Fruit fly (Drosophila melanogaster): ENCODE measurements around the gene Setd3.

dm6 chrX:6994473-6995179 lies 26.1 kb upstream of the Setd3 start:
- TF ChIP-seq CG8478 (optimal IDR thresholded peaks at IDR 0.05) (no peak), CTCF (optimal IDR thresholded peaks at IDR 0.05) (no peak)
